Worm (Caenorhabditis elegans): ENCODE data around the gene clec-264.

DNA sequence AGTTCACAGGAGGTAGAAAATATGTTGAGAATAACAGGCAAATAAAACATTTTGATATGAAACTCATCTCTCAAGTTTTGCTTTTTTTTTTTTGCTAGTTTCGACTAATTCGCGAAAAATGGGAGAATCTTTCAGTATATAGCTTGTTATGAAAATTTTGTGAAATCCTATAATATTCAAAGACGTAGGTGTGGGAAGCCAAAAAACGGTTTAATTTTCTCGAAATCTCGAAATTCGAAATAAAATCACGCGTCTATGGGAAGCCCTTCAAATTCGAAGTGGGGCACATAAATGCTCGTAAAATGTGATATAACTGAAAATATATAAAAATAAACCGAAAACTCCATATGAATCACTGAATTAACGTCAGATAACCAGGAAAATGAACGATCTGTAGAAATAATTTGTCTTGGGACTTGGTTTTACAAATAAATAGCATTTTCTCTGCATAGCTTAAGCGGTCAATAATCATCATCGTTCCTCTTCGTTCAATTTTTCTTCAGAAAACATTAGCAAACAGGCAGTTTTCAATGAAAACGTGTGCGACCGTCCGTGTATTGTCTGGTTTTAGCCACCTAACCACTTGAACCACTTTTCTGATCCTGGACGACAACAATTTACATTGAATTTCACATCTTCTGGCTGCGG, 25.4 kb downstream of the clec-264 start, which contains the start of the genes gcy-22 and grl-14:
- TF ChIP-seq egl-27 (tag; optimal IDR thresholded peaks at IDR 0.05) (no peak), ama-1 (optimal IDR thresholded peaks at IDR 0.05) (no peak), nhr-11 (tag; optimal IDR thresholded peaks at IDR 0.05) (no peak), pqm-1 (tag; optimal IDR thresholded peaks at IDR 0.05) (no peak), nhr-76 (tag; optimal IDR thresholded peaks at IDR 0.05) (no peak), pha-4 (tag; optimal IDR thresholded peaks at IDR 0.05) (no peak), unc-39 (tag; optimal IDR thresholded peaks at IDR 0.05) (no peak), tbx-2 (tag; optimal IDR thresholded peaks at IDR 0.05) (no peak), zag-1 (tag; optimal IDR thresholded peaks at IDR 0.05) (no peak), ceh-28 (tag; optimal IDR thresholded peaks at IDR 0.05) (no peak), sea-2 (GFP tag; optimal IDR thresholded peaks at IDR 0.05) (no peak), skn-1 (tag; optimal IDR thresholded peaks at IDR 0.05) (no peak), snpc-4 (tag; optimal IDR thresholded peaks at IDR 0.05) (no peak)

Measured in whole organism, L3 larva.